Worm (Caenorhabditis elegans) whole organism, early embryonic: ENCODE results near the gene mcu-1.

Source experiments
- B0310.2 ChIP-seq: sonication (generic microtip); optimal IDR thresholded peaks from 2 replicates; lab custom pipeline; 2016; ENCODE audit warnings: mild to moderate bottlenecking, missing genetic modification characterization, missing compliant biosample characterization
- F13C5.2 ChIP-seq: sonication (generic microtip); optimal IDR thresholded peaks from 2 replicates; lab custom pipeline; 2017; ENCODE audit warnings: mild to moderate bottlenecking, missing genetic modification characterization, inconsistent platforms, missing compliant biosample characterization
- ama-1 ChIP-seq: fragments of 150-350 bp; optimal IDR thresholded peaks from 2 replicates; lab custom pipeline; 2014
- ets-7 ChIP-seq: sonication (generic microtip); optimal IDR thresholded peaks from 2 replicates; lab custom pipeline; 2016; ENCODE audit warnings: missing genotype, missing genetic modification characterization, missing compliant biosample characterization
- flt-1 ChIP-seq: fragments of 200-800 bp; sonication (Bioruptor generic); IDR thresholded peaks from 2 replicates; pipeline ENCODE4 v1.3.6; 2022; ENCODE audit warnings: missing genetic modification characterization, missing compliant biosample characterization
- hmbx-1 ChIP-seq: sonication (generic microtip); optimal IDR thresholded peaks from 2 replicates; lab custom pipeline; 2016; ENCODE audit warnings: mild to moderate bottlenecking, missing genetic modification characterization, missing compliant biosample characterization
- hmg-4 ChIP-seq: fragments of 200-800 bp; sonication (Bioruptor generic); optimal IDR thresholded peaks from 2 replicates; lab custom pipeline; 2018; ENCODE audit warnings: mild to moderate bottlenecking, missing genetic modification characterization, missing compliant biosample characterization
- tbx-11 ChIP-seq: fragments of 200-800 bp; sonication (Bioruptor generic); IDR thresholded peaks from 2 replicates; pipeline ENCODE4 v1.3.6; 2022; ENCODE audit warnings: missing genetic modification characterization, missing compliant biosample characterization
- tbx-37 ChIP-seq: fragments of 200-800 bp; sonication (Bioruptor generic); conservative IDR thresholded peaks from 2 replicates; pipeline ENCODE4 v1.3.6; 2022; ENCODE audit warnings: missing genetic modification reagents, missing genetic modification characterization, missing compliant biosample characterization

ce11 chrIV:5947555-5948151 is 8.6 kb upstream of the mcu-1 start, which contains the start of gene rps-25:
- TF ChIP-seq ets-7 (tag; lab: Kevin White, UChicago): no peak
- no peak for TF ChIP-seq ama-1 (lab: Kevin White, UChicago)
- no peak for TF ChIP-seq hmbx-1 (tag; lab: Kevin White, UChicago)
- TF ChIP-seq hmg-4 (GFP tag; lab: Kevin White, UChicago): no peak
- TF ChIP-seq flt-1: no peak
- no peak for TF ChIP-seq tbx-11 (GFP tag; lab: Robert Waterston, UW)
- no peak for TF ChIP-seq B0310.2 (tag; lab: Kevin White, UChicago)
- TF ChIP-seq F13C5.2 (tag; lab: Kevin White, UChicago): no peak
- TF ChIP-seq tbx-37 (GFP tag; lab: Robert Waterston, UW): no peak
